Worm (Caenorhabditis elegans) whole organism, late embryonic: Measurements from ENCODE around the gene atg-13.

Source experiments
- fkh-10 ChIP-seq: fragments of 150-350 bp; optimal IDR thresholded peaks from 2 replicates; lab custom pipeline; 2014; ENCODE audit warnings: missing biosample characterization, missing genetic modification reagents, missing genetic modification characterization
- pax-1 ChIP-seq: fragments of 150-350 bp; optimal IDR thresholded peaks from 2 replicates; lab custom pipeline; 2014; ENCODE audit warnings: missing biosample characterization, missing genetic modification characterization
- ztf-16 ChIP-seq: sonication (generic microtip); optimal IDR thresholded peaks from 2 replicates; lab custom pipeline; 2017; ENCODE audit warnings: missing genetic modification characterization, missing compliant biosample characterization

DNA sequence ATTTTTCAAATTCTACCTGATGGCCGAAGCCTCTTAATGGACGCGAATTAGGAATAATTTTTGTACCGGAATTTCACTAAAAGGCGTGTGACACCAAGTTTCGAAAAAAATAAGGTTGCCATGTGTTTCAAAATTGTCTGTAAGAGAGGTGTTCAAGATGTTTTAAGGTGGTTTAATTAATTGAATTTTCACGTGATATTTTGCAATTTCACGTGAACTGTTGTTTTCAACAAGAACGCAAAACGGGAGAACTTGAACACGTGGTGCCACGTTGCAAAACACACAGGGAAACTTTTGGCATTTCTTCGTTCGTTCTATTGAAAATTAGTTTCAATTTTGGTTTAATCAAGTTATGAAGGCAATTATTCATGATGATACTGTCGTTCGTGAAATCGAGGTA lies 23.6 kb upstream of the atg-13 start, which contains the start of gene spc-2:
- TF ChIP-seq pax-1, result no peak
- TF ChIP-seq fkh-10, result no peak
- TF ChIP-seq ztf-16 (tag; lab: Kevin White, UChicago), result no peak
